Fruit fly (Drosophila melanogaster) whole organism, embryonic: Measurements from ENCODE around the gene nAChRalpha6.

ENCODE experiments used
- ATbp ChIP-seq: fragments of 200-800 bp; sonication (Bioruptor generic); optimal IDR thresholded peaks from 2 replicates; lab custom pipeline; 2017; ENCODE audit warnings: missing biosample characterization, mild to moderate bottlenecking, missing genetic modification characterization, missing genetic modification reagents
- CG10147 ChIP-seq: fragments of 200-800 bp; sonication (Bioruptor generic); optimal IDR thresholded peaks from 2 replicates; lab custom pipeline; 2019; ENCODE audit warnings: missing biosample characterization, mild to moderate bottlenecking, missing genetic modification characterization, moderate library complexity
- CG10267 ChIP-seq: fragments of 200-800 bp; sonication (Bioruptor generic); optimal IDR thresholded peaks from 2 replicates; lab custom pipeline; 2018; ENCODE audit warnings: missing biosample characterization, mild to moderate bottlenecking, missing genetic modification characterization, moderate library complexity
- CG11085 ChIP-seq: fragments of 200-800 bp; sonication (Bioruptor generic); IDR thresholded peaks from 2 replicates; pipeline ENCODE4 v1.3.6; 2022; ENCODE audit warnings: missing biosample characterization, missing genetic modification characterization
- CG12219 ChIP-seq: fragments of 200-800 bp; sonication (Bioruptor generic); optimal IDR thresholded peaks from 3 replicates; lab custom pipeline; 2018; ENCODE audit warnings: missing biosample characterization, mild to moderate bottlenecking, missing genetic modification characterization
- CG16779 ChIP-seq: fragments of 200-800 bp; sonication (Bioruptor generic); IDR thresholded peaks from 2 replicates; pipeline ENCODE4 v1.3.6; 2022; ENCODE audit warnings: missing biosample characterization, missing genetic modification characterization
- CG16813 ChIP-seq: fragments of 200-800 bp; sonication (Bioruptor generic); IDR thresholded peaks from 3 replicates; pipeline ENCODE4 v1.3.6; 2022; ENCODE audit warnings: missing biosample characterization, missing genetic modification characterization; ENCODE audit not compliant: partially characterized antibody
- CG18764 ChIP-seq: fragments of 200-800 bp; sonication (Bioruptor generic); optimal IDR thresholded peaks from 3 replicates; lab custom pipeline; 2016; ENCODE audit warnings: missing biosample characterization, missing genetic modification characterization
- CG2120 ChIP-seq: fragments of 200-800 bp; sonication (Bioruptor generic); optimal IDR thresholded peaks from 3 replicates; lab custom pipeline; 2016; ENCODE audit warnings: missing biosample characterization, missing genetic modification characterization
- CG30020 ChIP-seq: fragments of 200-800 bp; optimal IDR thresholded peaks from 2 replicates; lab custom pipeline; 2019; ENCODE audit warnings: missing biosample characterization, mild to moderate bottlenecking, missing genetic modification characterization, moderate library complexity
- CG4854 ChIP-seq: fragments of 200-800 bp; sonication (Bioruptor generic); optimal IDR thresholded peaks from 2 replicates; lab custom pipeline; 2016; ENCODE audit warnings: missing biosample characterization, missing genetic modification characterization, inconsistent platforms
- CG7963 ChIP-seq: fragments of 200-800 bp; sonication (Bioruptor generic); IDR thresholded peaks from 3 replicates; pipeline ENCODE4 v1.3.6; 2022; ENCODE audit warnings: missing biosample characterization, missing genetic modification characterization; ENCODE audit not compliant: partially characterized antibody
- CG8924 ChIP-seq: fragments of 200-800 bp; optimal IDR thresholded peaks from 3 replicates; lab custom pipeline; 2019; ENCODE audit warnings: missing biosample characterization, mild to moderate bottlenecking, missing genetic modification characterization, moderate library complexity
- CG8944 ChIP-seq: fragments of 200-800 bp; sonication (Bioruptor generic); optimal IDR thresholded peaks from 3 replicates; lab custom pipeline; 2016; ENCODE audit warnings: missing biosample characterization, missing genetic modification characterization
- CHES-1-like ChIP-seq: fragments of 200-800 bp; sonication (Bioruptor generic); optimal IDR thresholded peaks from 2 replicates; lab custom pipeline; 2016; ENCODE audit warnings: missing biosample characterization, missing genetic modification characterization
- Doc3 ChIP-seq: fragments of 200-800 bp; sonication (Bioruptor generic); IDR thresholded peaks from 3 replicates; pipeline ENCODE4 v1.3.6; 2022; ENCODE audit warnings: missing biosample characterization, missing genetic modification characterization; ENCODE audit not compliant: partially characterized antibody
- HHEX ChIP-seq: fragments of 200-800 bp; sonication (Bioruptor generic); optimal IDR thresholded peaks from 3 replicates; lab custom pipeline; 2017; ENCODE audit warnings: missing biosample characterization, mild to moderate bottlenecking, missing genetic modification characterization, missing genetic modification reagents
- HLH54F ChIP-seq: fragments of 200-800 bp; sonication (Bioruptor generic); optimal IDR thresholded peaks from 3 replicates; lab custom pipeline; 2016; ENCODE audit warnings: missing biosample characterization, missing genetic modification characterization
- HLHmδ ChIP-seq: fragments of 200-800 bp; sonication (Bioruptor generic); optimal IDR thresholded peaks from 2 replicates; lab custom pipeline; 2018; ENCODE audit warnings: missing biosample characterization, mild to moderate bottlenecking, missing genetic modification characterization, moderate library complexity
- Lhr ChIP-seq: fragments of 200-800 bp; sonication (Bioruptor generic); optimal IDR thresholded peaks from 3 replicates; lab custom pipeline; 2017; ENCODE audit warnings: mild to moderate bottlenecking, missing biosample characterization, missing genetic modification reagents, missing genetic modification characterization
- Oli ChIP-seq: fragments of 200-800 bp; sonication (Bioruptor generic); optimal IDR thresholded peaks from 2 replicates; lab custom pipeline; 2018; ENCODE audit warnings: missing biosample characterization, mild to moderate bottlenecking, missing genetic modification characterization, moderate library complexity
- Spps ChIP-seq: fragments of 200-800 bp; sonication (Bioruptor generic); optimal IDR thresholded peaks from 2 replicates; lab custom pipeline; 2018; ENCODE audit warnings: missing biosample characterization, mild to moderate bottlenecking, missing genetic modification characterization
- abd-A ChIP-seq: fragments of 200-800 bp; sonication (Bioruptor generic); optimal IDR thresholded peaks from 3 replicates; lab custom pipeline; 2019; ENCODE audit warnings: missing biosample characterization, mild to moderate bottlenecking, missing genetic modification characterization, moderate library complexity
- ase ChIP-seq: fragments of 200-800 bp; sonication (Bioruptor generic); IDR thresholded peaks from 3 replicates; pipeline ENCODE4 v1.3.6; 2022; ENCODE audit warnings: missing biosample characterization, missing genetic modification characterization
- cad ChIP-seq: fragments of >200 bp; optimal IDR thresholded peaks from 2 replicates; lab custom pipeline; 2017; ENCODE audit warnings: missing biosample characterization, missing genetic modification characterization
- crc ChIP-seq: fragments of 200-800 bp; sonication (Bioruptor generic); optimal IDR thresholded peaks from 2 replicates; lab custom pipeline; 2016; ENCODE audit warnings: missing biosample characterization, missing genetic modification characterization
- cwo ChIP-seq: fragments of 200-800 bp; sonication (Bioruptor generic); optimal IDR thresholded peaks from 3 replicates; lab custom pipeline; 2017; ENCODE audit warnings: missing biosample characterization, missing genetic modification characterization, mild to moderate bottlenecking, moderate library complexity, missing genetic modification reagents
- dan ChIP-seq: fragments of 200-800 bp; sonication (Bioruptor generic); IDR thresholded peaks from 2 replicates; pipeline ENCODE4 v1.3.6; 2022; ENCODE audit warnings: missing biosample characterization, missing genetic modification characterization
- ems ChIP-seq: fragments of 200-800 bp; sonication (Bioruptor generic); optimal IDR thresholded peaks from 3 replicates; lab custom pipeline; 2016; ENCODE audit warnings: missing biosample characterization, missing genetic modification characterization
- grn ChIP-seq: fragments of 200-800 bp; sonication (Bioruptor generic); optimal IDR thresholded peaks from 3 replicates; lab custom pipeline; 2017; ENCODE audit warnings: missing biosample characterization, missing genetic modification characterization
- nerfin-1 ChIP-seq: fragments of 200-800 bp; sonication (Bioruptor generic); optimal IDR thresholded peaks from 3 replicates; lab custom pipeline; 2019; ENCODE audit warnings: missing biosample characterization, mild to moderate bottlenecking, missing genetic modification characterization, moderate library complexity
- peb ChIP-seq: fragments of 200-800 bp; sonication (Bioruptor generic); IDR thresholded peaks from 2 replicates; pipeline ENCODE4 v1.3.6; 2022; ENCODE audit warnings: missing biosample characterization, missing genetic modification characterization
- pfk ChIP-seq: fragments of 200-800 bp; sonication (Bioruptor generic); optimal IDR thresholded peaks from 2 replicates; lab custom pipeline; 2018; ENCODE audit warnings: missing biosample characterization, mild to moderate bottlenecking, missing genetic modification characterization, moderate library complexity
- pho ChIP-seq: fragments of 200-800 bp; sonication (Bioruptor generic); optimal IDR thresholded peaks from 2 replicates; lab custom pipeline; 2016; ENCODE audit warnings: missing biosample characterization, missing genetic modification characterization
- ranshi ChIP-seq: fragments of 200-800 bp; sonication (Bioruptor generic); IDR thresholded peaks from 2 replicates; pipeline ENCODE4 v1.3.6; 2022; ENCODE audit warnings: missing biosample characterization, missing genetic modification characterization
- row ChIP-seq: fragments of 200-800 bp; sonication (Bioruptor generic); IDR thresholded peaks from 3 replicates; pipeline ENCODE4 v1.3.6; 2022; ENCODE audit warnings: missing biosample characterization, missing genetic modification characterization
- shn ChIP-seq: fragments of 200-800 bp; sonication (Bioruptor generic); optimal IDR thresholded peaks from 3 replicates; lab custom pipeline; 2016; ENCODE audit warnings: missing biosample characterization, missing genetic modification characterization
- so ChIP-seq: fragments of 200-800 bp; sonication (Bioruptor generic); IDR thresholded peaks from 3 replicates; pipeline ENCODE4 v1.3.6; 2022; ENCODE audit warnings: missing biosample characterization, missing genetic modification characterization
- stc ChIP-seq: fragments of 200-800 bp; sonication (Bioruptor generic); IDR thresholded peaks from 2 replicates; pipeline ENCODE4 v1.3.6; 2022; ENCODE audit warnings: missing biosample characterization, missing genetic modification characterization
- trem ChIP-seq: fragments of 200-800 bp; optimal IDR thresholded peaks from 3 replicates; lab custom pipeline; 2019; ENCODE audit warnings: missing biosample characterization, mild to moderate bottlenecking, missing genetic modification characterization, moderate library complexity
- unc-4 ChIP-seq: fragments of 200-800 bp; sonication (Bioruptor generic); IDR thresholded peaks from 2 replicates; pipeline ENCODE4 v1.3.6; 2022; ENCODE audit warnings: missing biosample characterization, missing genetic modification characterization; ENCODE audit not compliant: partially characterized antibody
- zfh2 ChIP-seq: fragments of 200-800 bp; sonication (Bioruptor generic); optimal IDR thresholded peaks from 2 replicates; lab custom pipeline; 2016; ENCODE audit warnings: missing biosample characterization, missing genetic modification characterization

nAChRalpha6 gene

dm6 chr2L:9918020-9918959 lies 32.2 kb upstream of the nAChRalpha6 start, which contains the start of the genes CG5885 and CG4598 (continued):
- TF ChIP-seq abd-A (tag; lab: Kevin White, UChicago) = no peak
- TF ChIP-seq CG18764 (GFP tag; lab: Kevin White, UChicago) = peak; percentile 71
- peak; percentile 25 for TF ChIP-seq CG10147 (GFP tag; lab: Kevin White, UChicago)
- peak; percentile 80 for TF ChIP-seq unc-4 (GFP tag; lab: Robert Waterston, UW)
- no peak for TF ChIP-seq grn (GFP tag; lab: Kevin White, UChicago)
- no peak for TF ChIP-seq HLHmδ
- peak; percentile 59 for TF ChIP-seq CG12219
- peak; percentile 11 for TF ChIP-seq ems
- TF ChIP-seq HLH54F (GFP tag; lab: Kevin White, UChicago) = peak; percentile 41
- TF ChIP-seq stc (GFP tag; lab: Robert Waterston, UW) = peak; percentile 51
- TF ChIP-seq cad (GFP tag; lab: Kevin White, UChicago) = no peak
- peak; percentile 62 for TF ChIP-seq Oli (tag; lab: Kevin White, UChicago)
- TF ChIP-seq CG30020 (tag; lab: Kevin White, UChicago) = peak; percentile 54
- TF ChIP-seq pho = peak; percentile 19
- TF ChIP-seq pfk = no peak
- TF ChIP-seq zfh2 (GFP tag; lab: Kevin White, UChicago) = peak; percentile 51
- peak; percentile 9 for TF ChIP-seq CG8944 (GFP tag; lab: Kevin White, UChicago)
- TF ChIP-seq ATbp = peak; percentile 55
- TF ChIP-seq Spps (tag; lab: Kevin White, UChicago) = no peak
- peak; percentile 83 for TF ChIP-seq CG16813 (GFP tag; lab: Robert Waterston, UW)
- no peak for TF ChIP-seq CG11085 (GFP tag; lab: Robert Waterston, UW)
- TF ChIP-seq CHES-1-like (GFP tag; lab: Kevin White, UChicago) = no peak
- TF ChIP-seq trem = peak; percentile 23
- peak; percentile 15 for TF ChIP-seq cwo (GFP tag; lab: Kevin White, UChicago)
- peak; percentile 27 for TF ChIP-seq nerfin-1 (tag; lab: Kevin White, UChicago)
- TF ChIP-seq ase (GFP tag; lab: Robert Waterston, UW) = peak; percentile 44; the same call in 1 of the 3 replicates
- peak; percentile 78 for TF ChIP-seq ranshi (GFP tag; lab: Robert Waterston, UW)
- TF ChIP-seq row (GFP tag; lab: Robert Waterston, UW) = peak; percentile 81
- TF ChIP-seq Doc3 (GFP tag; lab: Robert Waterston, UW) = peak; percentile 59; the same call in 2 of the 3 replicates
- TF ChIP-seq peb = no peak
- TF ChIP-seq CG2120 (GFP tag; lab: Kevin White, UChicago) = peak; percentile 76
- peak; percentile 44 for TF ChIP-seq Lhr (GFP tag; lab: Kevin White, UChicago)
- TF ChIP-seq crc (GFP tag; lab: Kevin White, UChicago) = peak; percentile 22
- peak; percentile 38 for TF ChIP-seq HHEX
- TF ChIP-seq CG7963 = peak; percentile 29; the same call in 1 of the 3 replicates
- TF ChIP-seq CG4854 (GFP tag; lab: Kevin White, UChicago) = no peak
- TF ChIP-seq CG16779 = 0 out of 2 replicates have a peak, but pooled peaks have one; percentile 13
- TF ChIP-seq CG10267 (tag; lab: Kevin White, UChicago) = peak; percentile 71
- peak; percentile 9 for TF ChIP-seq shn
- TF ChIP-seq so (GFP tag; lab: Robert Waterston, UW) = peak; percentile 44; the same call in 1 of the 3 replicates
- TF ChIP-seq CG8924 (tag; lab: Kevin White, UChicago) = peak; percentile 71
- no peak for TF ChIP-seq dan (GFP tag; lab: Robert Waterston, UW)
